Fruit fly (Drosophila melanogaster) whole organism: ENCODE measurements around the gene promL.

Experiments
- CG8478 ChIP-seq: fragments of >200 bp; optimal IDR thresholded peaks from 2 replicates; lab custom pipeline; 2018; ENCODE audit warnings: inconsistent platforms
- Dll ChIP-seq: fragments of >200 bp; optimal IDR thresholded peaks from 2 replicates; lab custom pipeline; 2017
- EcR ChIP-seq, 2 experiments: fragments of >200 bp; optimal IDR thresholded peaks; 2 replicates each; lab custom pipeline; 2017; ENCODE audit warnings: missing biosample characterization in 2 of 2, missing genetic modification characterization in 2 of 2, missing genetic modification reagents in 2 of 2
- pan ChIP-seq: fragments of >200 bp; optimal IDR thresholded peaks from 2 replicates; lab custom pipeline; 2017
- psq ChIP-seq: fragments of >200 bp; optimal IDR thresholded peaks from 2 replicates; lab custom pipeline; 2017
- usp ChIP-seq: fragments of >200 bp; optimal IDR thresholded peaks from 2 replicates; lab custom pipeline; 2017; ENCODE audit warnings: missing biosample characterization, missing genetic modification characterization, mixed read lengths

promL gene

DNA sequence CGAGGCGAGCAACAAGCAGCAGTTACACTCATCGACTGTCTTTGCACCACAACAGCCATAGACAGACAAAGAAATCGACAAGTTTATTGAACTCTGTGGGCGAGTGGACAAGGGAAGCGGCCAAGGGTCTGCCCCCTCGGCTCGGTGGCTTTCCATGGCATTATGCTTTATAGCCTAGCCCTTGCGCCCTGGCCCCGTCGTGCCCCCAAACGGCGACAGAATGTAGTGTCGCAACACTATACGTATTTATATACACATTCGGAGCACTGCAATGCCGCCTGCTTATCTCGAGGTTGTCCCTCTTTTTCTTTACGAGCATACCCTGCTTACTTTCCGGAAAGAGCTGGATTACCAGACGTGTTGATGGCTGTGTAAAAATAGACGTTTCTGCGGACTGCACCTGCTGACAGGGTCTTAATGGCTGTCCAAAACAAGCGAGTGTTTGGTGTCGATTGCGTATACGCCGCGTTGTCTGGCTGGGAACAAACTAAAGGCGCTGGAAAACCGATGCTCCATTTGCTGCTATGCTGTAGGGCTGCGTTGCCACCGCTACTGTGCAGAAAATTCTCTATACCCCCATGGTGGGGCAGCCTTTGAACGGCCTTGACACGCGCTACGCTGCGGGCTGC, 4.7 kb downstream of the promL start:
- TF ChIP-seq psq (lab: Kevin White, UChicago) (no peak), Dll (no peak), pan (lab: Kevin White, UChicago) (no peak), CG8478 (lab: Kevin White, UChicago) (no peak), EcR (GFP tag; optimal IDR thresholded peaks at IDR 0.05; lab: Kevin White, UChicago) (peak; percentile 11 to 93), usp (no peak)

DNA sequence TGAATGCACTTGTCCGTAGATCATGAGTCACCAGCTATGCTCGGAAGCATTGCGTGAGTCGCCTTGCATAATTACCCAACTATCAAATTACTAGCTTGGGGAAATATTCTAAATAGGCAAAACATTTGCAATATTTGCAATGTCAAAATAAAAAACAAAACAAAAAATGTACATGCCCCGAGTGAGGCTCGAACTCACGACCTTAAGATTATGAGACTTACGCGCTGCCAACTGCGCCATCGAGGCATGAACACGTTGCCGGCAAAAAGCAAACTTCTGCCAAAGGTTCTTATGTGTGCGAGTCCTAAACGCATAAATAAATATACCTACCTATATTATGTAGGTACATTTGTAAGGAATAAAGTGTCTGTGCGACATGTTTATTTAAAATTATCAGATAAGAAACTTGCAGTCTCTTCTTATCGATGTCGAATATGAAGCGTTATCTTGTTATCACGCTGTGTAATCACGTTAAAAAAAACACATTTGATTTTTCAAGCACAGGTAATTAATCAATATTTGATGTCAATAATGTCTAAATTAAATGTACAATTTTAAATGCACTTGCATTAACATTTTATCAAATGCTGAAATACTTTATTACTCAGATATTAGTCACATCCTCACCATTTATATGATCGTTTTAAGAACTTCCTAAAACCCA, 5.6 kb downstream of the promL start:
- TF ChIP-seq CG8478 (lab: Kevin White, UChicago) (no peak), usp (no peak), Dll (no peak), EcR (GFP tag; optimal IDR thresholded peaks at IDR 0.05; lab: Kevin White, UChicago) (peak in 1 of 2 experiments; percentile 24)

DNA sequence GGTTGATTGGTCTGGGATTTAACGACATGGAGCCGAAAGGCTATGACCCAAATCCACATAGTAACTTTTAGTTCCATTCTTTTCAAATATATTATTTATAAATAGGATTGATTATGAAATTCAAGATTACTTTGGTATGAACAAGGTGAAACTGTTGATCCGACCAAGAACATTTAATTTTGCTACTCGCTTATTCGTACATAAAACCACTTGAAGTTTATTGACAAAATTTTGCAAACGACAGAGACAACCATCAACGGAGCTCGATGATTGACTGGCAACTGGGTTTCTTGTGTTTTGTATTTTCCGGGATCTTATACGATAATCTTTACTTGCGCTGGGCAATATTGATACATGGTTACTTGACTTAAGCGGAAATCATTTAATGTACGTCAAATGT, 13.2 kb downstream of the promL start, which contains the start of gene CG45067:
CG45067 (minus strand) TSS at position 101 of the 400 bp plus-strand sequence.
- TF ChIP-seq pan (lab: Kevin White, UChicago): no peak
- no peak for TF ChIP-seq CG8478 (lab: Kevin White, UChicago)
- no peak for TF ChIP-seq psq (lab: Kevin White, UChicago)
- TF ChIP-seq Dll: no peak
- TF ChIP-seq usp: no peak
- no peak for TF ChIP-seq EcR (GFP tag; optimal IDR thresholded peaks at IDR 0.05; lab: Kevin White, UChicago)

DNA sequence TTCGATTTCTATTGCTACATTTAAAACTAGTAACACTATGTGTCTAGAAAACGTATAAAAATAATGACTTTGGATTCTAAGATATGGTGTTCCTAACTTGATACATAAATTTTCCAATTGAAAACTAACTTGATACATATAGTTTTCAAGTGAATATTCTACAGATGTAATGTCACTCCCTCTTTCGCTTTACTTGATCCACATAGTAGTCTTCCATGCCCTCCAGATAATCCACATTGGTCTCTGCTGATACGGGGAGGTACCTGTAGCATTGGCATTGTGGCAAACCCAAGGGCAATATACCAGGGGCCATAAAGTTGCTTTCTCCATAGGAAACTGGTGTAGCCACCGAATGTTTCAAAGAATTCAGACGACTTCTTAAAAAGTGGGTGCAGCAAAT, 16.4 kb downstream of the promL start, which contains the start of gene CG45066:
CG45066 (minus strand) TSS at position 101 of the 400 bp plus-strand sequence.
- TF ChIP-seq Dll: no peak
- TF ChIP-seq pan (lab: Kevin White, UChicago): no peak
- no peak for TF ChIP-seq EcR (GFP tag; optimal IDR thresholded peaks at IDR 0.05; lab: Kevin White, UChicago)
- TF ChIP-seq psq (lab: Kevin White, UChicago): no peak
- TF ChIP-seq usp: no peak
- TF ChIP-seq CG8478 (lab: Kevin White, UChicago): no peak

DNA sequence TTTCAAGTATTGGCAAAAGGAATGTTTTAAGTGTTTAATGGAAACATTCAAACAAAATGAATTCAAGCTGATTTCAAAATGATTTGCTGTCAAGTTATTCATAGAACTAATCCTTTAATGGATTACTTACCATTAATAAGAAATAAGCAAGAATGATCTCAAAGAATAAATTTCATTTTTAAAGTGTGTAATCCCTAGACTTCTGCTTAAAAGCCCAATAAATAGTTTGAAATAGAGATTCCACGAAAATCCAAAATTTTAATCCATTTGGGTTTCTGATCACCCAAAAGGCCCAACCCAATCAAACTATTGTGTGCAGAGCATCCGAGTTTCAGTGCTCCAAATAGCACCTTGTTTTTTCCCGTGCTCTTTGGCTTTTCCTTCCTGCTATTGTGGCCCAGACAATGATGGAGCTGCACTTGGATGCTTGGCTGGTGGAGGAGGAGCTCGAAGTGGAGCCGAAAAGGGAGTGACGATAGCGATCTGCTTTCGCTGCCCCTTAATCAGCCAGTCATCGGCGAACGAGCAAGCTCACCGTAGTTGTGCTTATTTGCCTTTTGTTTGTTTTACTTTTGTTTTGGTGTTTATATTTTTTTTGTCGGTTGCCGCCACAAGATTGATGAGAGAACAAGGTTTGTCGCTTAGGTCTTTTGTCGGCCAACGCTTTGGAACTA, 18.0 kb downstream of the promL start:
- no peak for TF ChIP-seq usp
- no peak for TF ChIP-seq EcR (GFP tag; optimal IDR thresholded peaks at IDR 0.05; lab: Kevin White, UChicago)
- no peak for TF ChIP-seq psq (lab: Kevin White, UChicago)
- TF ChIP-seq CG8478 (lab: Kevin White, UChicago): no peak
- no peak for TF ChIP-seq Dll
- no peak for TF ChIP-seq pan (lab: Kevin White, UChicago)

DNA sequence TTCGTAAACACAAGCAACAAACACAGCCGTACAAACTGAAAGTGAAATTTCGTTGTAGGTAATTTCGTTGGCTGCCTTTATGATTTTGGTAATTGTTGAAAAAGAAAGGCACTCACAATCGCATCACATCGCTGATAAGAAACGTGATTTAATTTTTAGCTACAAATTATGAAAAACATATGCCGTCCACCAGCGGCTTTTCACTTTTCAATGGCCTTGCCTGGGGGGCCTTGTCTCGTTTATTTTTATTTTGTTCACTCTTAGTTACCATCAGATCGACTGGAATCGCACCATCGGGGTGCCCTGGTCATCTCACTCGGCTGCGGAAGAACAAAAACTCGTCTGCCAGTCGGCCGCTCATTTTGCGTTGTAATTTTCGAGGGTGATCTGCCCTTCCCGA, 18.6 kb downstream of the promL start:
- TF ChIP-seq psq (lab: Kevin White, UChicago): no peak
- no peak for TF ChIP-seq pan (lab: Kevin White, UChicago)
- TF ChIP-seq EcR (GFP tag; optimal IDR thresholded peaks at IDR 0.05; lab: Kevin White, UChicago): no peak
- TF ChIP-seq usp: no peak
- TF ChIP-seq Dll: no peak
- TF ChIP-seq CG8478 (lab: Kevin White, UChicago): no peak

DNA sequence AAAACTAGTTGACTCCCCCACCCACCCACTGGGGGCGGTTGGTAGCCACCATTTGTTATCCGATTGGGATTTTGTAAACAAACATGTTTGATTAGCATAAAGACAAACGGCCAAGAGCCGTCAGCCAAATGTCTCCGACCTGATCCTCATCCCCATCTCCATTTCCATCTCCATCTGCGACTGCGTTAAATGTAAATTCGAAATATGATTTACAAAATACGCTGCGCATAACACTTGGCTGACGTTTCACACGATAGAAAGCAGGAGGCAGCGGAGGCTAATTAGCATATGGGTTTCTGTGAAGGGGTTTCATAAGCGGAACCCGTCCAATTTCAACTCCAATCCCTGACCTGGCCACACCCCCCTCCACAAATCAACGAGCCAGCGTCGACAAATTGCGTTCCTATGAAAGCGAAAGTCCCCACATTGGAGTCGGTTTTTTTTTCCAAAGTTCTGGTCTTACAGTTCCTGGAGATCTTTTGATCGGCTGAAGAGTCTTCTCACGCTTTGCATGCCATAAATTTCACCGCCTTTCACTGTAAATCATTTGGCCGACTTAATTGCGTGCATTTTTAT, 19.4 kb downstream of the promL start:
- TF ChIP-seq EcR (GFP tag; optimal IDR thresholded peaks at IDR 0.05; lab: Kevin White, UChicago) (no peak), psq (lab: Kevin White, UChicago) (no peak), usp (no peak), CG8478 (lab: Kevin White, UChicago) (no peak)

DNA sequence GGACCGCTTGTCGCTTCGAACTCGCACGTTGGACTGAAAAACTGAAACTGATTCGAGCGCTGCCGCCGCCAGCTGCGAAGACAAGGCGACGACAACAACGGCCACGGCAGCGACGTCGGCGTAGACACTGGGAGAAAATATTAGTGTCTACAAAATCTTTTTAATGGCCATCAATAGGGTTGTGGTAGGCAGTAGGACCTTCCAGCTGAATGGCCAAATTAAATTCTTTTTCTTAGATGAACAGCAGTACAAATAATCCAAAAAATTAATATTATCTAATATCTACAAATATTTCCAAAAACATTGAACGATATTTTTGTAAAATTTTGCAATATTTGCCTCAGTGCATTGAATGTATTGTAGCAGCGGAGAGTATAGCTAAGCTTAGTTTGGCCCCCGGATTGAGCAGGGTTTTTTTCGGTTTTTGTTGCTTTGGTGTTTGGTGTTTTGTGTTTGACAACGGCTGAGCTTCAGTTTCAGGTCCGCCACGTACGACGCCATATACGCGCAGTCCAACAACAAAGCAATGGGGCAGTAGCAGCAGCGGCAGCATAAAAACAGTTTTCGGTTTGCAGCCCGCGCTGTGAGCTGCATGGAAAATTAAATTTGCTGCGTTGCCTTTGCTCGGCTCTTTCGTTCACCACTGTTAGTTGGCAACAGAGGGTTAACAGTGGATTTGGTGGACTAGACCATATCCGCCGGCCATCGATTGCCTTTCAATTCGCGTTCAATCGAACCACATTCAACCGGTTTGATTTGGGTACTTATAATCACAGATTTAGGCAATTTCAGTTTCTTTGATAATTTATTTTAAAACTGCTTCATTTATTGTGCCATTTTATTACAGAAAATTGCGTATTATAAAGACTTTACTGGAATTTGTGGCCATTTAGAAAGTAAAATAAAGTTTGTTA, 20.4 kb downstream of the promL start, which contains the start of gene Cht7:
Cht7 (minus strand) TSS at position 51 of the 914 bp plus-strand sequence.
- TF ChIP-seq pan (lab: Kevin White, UChicago): no peak
- TF ChIP-seq CG8478 (lab: Kevin White, UChicago): no peak
- no peak for TF ChIP-seq EcR (GFP tag; optimal IDR thresholded peaks at IDR 0.05; lab: Kevin White, UChicago)
- no peak for TF ChIP-seq Dll
- TF ChIP-seq psq (lab: Kevin White, UChicago): no peak
- no peak for TF ChIP-seq usp

DNA sequence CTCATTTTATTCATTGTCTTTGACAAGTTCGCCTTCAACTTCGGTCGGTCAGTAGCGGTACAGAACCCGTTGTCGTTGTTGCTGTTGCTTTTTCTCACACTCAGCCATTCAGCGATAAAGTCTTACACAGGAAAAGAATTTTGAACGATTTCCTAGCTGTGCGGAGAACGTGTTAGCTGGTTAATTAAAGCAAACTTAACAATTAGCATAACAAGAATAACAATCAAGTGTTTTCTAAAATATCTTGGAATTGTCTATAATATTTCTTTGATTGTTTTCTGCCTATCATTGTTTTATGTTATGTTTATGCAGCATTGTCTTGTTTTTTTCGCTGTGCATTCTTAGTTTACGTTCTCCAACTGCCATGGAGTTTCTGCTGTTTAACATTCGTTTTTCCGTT, 21.4 kb downstream of the promL start:
- no peak for TF ChIP-seq CG8478 (lab: Kevin White, UChicago)
- no peak for TF ChIP-seq Dll
- no peak for TF ChIP-seq usp
- TF ChIP-seq EcR (GFP tag; optimal IDR thresholded peaks at IDR 0.05; lab: Kevin White, UChicago): no peak
- no peak for TF ChIP-seq pan (lab: Kevin White, UChicago)
- TF ChIP-seq psq (lab: Kevin White, UChicago): no peak

DNA sequence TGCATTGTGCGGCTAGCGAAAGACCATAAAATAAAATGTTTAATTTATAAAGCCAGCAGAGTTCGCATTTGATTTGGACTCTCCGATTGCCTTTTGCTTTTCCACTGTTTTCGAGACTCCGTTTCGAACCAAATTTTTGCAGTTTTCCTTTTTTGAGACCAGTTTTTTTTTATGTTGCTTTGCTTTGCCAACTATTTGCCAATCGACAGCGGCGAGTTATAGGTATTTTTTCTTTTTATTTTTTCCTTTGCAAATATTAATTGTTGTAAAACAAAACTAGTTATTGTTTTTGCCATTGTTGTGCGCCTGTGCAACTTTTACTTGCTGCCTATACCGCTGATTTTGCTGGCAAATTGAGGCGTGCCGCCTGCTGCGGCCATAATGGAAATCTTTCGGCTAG, 22.0 kb downstream of the promL start:
- TF ChIP-seq psq (lab: Kevin White, UChicago) (no peak), CG8478 (lab: Kevin White, UChicago) (no peak), Dll (no peak), usp (no peak)

DNA sequence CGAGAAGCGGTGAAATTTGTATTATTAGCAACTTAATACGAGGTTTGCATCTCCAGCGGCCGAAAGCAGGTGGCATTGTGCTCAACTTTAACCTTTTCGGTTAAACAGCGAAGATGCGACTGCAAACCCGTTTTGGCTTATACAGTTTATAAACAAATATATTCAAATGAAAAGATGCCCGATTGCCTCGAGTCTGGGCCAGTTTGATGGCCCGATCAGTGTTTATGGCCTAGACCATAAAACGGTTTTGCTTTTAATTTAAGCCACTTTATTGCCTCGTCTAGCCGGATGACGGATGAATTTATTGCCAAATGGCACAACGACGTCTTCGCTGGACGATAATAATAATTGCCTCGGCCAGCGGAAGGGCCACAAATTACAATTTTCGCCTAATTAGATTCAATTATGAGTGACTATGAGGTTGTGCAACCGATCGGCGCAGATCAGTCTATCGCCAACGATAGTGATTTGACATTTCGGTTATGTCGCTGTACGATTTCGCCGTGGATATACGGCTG, 25.0 kb downstream of the promL start:
- TF ChIP-seq EcR (GFP tag; optimal IDR thresholded peaks at IDR 0.05; lab: Kevin White, UChicago) (no peak), usp (no peak), psq (lab: Kevin White, UChicago) (no peak), CG8478 (lab: Kevin White, UChicago) (no peak), Dll (no peak), pan (lab: Kevin White, UChicago) (no peak)
